Fruit fly (Drosophila melanogaster): ENCODE results near the gene Nelf-A.
A peak's percentile ranks its signal among the peaks of the same experiment; 100 is the strongest.

Nelf-A gene

DNA sequence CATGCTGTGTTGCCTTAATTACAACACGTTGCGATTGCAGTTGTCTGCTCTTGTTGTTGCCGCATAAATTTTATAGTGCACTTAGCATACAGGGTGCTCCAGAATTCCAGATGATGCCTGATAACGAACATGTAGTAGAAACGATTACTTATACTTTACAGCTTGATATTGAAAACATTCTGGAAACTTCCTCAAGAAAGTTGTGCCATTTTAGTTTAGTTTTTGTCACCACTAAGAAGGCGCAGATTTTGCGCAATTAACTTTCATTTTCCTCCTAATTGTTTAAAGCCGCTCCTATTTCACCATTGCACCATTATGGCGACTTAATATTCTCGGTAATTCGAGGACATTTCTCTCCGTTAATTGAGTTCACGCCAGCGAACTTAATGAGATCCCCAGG, 31.2 kb upstream of the Nelf-A start:
- TF ChIP-seq CG17801 (GFP tag; optimal IDR thresholded peaks at IDR 0.05; ENCODE audit: partially characterized antibody), result no peak

DNA sequence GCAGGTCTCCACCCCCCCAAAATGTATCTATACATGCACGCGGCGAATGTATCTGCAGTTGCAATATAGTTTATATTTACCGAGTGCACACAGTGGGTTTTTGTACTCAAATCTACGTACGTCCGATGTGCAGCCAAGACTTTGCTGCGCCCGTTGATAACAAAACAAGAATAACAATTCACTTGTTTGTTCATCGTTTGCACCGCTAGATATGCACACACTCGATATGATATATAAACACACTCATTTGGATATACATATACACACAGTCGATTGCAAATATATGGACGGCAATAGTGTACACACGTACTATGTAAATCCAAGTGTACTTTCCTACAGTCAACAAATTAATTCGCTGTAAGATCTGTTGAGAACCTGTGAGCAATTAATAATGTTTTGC, 29.8 kb upstream of the Nelf-A start:
- no peak for TF ChIP-seq CG17801 (GFP tag; optimal IDR thresholded peaks at IDR 0.05; ENCODE audit: partially characterized antibody)

DNA sequence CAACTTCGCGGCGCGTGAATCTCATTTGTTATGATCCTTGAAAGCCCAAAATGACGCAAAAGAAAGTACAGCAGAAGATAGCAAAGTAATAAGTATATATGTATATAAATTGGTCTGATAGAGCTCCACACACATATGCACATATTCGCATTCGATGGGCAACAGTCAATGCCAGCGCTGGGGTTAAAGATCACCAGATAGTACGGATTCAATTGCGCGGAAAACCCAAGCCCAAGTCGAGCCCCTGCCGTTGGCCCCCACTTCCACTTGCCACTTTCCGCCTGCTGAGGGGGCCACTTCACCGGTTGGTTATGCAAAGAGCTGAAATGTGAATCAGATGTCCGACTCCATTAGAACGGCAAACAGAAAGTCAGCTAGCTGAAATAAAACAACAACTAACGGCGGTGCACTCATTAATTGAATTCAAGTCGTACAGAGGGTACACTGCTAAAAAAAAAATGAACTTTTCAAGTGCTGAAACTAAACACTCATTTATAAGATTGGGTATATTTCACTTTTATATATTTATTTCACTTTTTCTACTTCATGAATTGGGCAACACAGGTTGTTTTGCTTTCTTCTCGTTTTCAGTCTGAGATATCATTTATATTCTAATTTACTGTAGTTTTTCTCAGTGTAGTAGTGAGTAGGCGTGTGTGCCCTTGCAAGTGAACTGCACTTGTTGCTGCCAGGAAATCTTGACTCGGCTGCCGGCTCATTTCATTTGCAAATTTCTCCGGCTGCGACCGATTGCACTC, 28.1 kb upstream of the Nelf-A start:
- TF ChIP-seq CG17801 (GFP tag; optimal IDR thresholded peaks at IDR 0.05; ENCODE audit: partially characterized antibody), result no peak

DNA sequence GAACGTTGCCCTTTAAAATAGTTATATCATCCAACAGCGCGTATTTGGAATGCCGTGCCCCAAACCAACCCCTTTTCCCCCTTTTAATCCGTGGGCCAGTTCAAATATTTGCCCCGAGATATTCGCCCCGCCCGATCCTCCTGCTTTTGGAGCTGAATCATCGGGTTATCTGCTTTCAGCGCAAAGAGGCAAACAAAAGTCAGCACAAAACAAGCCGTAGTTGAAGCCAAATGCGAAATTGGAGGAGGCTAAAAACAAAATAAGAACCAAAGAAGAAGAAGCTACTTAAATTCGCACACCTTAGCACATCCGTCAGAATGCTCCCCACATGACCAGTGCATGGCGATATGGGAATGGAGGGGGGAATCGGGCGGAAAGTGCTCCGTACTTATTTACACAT, 25.9 kb upstream of the Nelf-A start:
- peak; percentile 39 for TF ChIP-seq CG17801 (GFP tag; optimal IDR thresholded peaks at IDR 0.05; ENCODE audit: partially characterized antibody)

DNA sequence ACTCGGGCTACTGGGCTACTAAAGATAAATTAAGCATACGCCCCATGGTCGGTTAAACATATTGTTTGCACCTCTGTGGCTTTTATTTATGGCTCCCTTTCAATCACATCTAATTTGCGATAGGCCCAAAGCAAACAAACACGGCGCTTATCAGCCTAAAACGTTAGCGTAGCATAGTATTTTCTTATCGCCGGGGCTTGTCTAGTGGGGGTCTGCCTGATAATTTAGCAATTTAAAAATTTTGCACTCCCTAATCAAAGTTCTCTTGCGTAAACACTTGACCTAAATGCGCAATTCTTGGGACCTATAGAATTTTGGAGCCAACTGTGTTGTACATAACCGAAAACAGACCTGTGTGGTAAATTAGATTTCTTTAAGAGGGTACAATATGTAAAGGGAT, 25.4 kb upstream of the Nelf-A start:
- TF ChIP-seq CG17801 (GFP tag; optimal IDR thresholded peaks at IDR 0.05; ENCODE audit: partially characterized antibody), result no peak

DNA sequence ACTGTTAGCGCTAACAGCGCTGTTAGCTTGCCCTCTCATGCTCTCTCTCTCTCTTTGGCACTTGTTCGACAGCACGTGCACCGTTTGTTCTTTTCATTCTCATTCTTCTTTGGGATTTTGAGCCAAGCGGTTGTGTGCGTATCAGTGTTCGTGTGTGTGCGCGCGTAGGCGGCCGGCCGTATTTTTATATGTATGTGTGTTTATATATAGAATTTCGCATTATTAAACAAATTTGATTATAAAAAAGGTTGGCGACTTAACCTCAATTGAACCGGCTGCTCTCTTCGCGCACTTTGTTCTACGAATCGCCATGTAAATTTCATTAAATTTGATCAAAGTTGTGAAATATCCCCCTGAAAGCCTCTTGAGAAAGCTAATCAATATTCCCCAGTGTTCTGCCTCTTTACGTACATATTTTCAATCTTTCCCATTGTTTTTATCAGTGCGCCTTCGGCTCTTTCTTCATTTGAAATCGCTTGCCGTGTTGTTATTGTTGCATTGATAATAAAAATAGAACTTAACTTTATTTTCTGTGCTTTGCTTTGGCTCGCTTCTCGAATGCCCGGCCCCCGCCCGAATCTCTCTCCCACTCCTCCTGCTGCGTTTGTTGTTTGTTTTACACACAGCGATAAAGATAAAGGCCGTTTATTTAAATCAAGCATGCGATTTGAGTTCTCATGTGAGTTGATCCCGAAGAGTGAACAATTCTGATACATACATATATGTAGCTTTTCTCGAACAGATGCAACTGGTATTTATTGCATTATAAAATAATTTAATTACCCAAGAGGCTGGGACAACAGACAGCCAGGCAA, 24.2 kb upstream of the Nelf-A start:
- TF ChIP-seq CG17801 (GFP tag; optimal IDR thresholded peaks at IDR 0.05; ENCODE audit: partially characterized antibody), result no peak

DNA sequence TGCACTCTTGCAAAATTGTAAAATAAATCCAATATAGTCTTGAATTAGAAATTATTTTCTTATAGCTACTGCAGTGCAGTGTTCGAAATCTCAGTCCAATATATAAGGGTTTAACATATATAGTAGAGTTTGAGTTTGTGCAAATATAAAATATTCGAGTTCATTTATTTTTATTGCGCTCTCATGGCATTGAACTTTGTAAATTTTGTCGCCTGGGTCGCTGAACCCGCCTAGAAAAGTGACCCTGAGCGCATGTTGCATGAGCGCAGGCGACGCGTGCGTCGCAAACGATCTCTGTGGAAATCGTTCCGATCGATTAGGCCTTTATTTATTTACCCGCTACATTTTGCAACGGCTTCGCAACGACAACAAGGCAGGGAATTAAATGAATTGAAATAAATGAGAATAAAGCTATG, 23.5 kb upstream of the Nelf-A start:
- no peak for TF ChIP-seq CG17801 (GFP tag; optimal IDR thresholded peaks at IDR 0.05; ENCODE audit: partially characterized antibody)

DNA sequence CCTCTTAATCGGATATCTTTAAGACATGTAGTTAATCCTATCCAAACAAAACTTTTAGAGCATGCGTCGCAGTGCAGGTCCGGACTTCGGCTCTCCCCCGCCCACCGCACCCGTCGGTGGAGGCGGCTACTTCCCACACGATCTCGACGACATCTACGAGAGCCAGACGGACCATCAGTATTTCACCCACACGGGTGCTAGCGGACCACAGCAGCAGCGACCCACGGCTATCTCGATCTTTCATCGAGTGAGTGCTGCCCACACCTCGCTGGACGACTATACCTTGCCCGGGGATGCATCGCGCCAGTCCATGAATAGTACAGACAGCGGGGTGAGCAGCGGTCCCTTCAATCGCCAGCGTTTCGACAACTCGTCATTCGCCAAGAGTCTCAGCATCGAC, 21.9 kb upstream of the Nelf-A start:
- TF ChIP-seq CG17801 (GFP tag; optimal IDR thresholded peaks at IDR 0.05; ENCODE audit: partially characterized antibody), result no peak

DNA sequence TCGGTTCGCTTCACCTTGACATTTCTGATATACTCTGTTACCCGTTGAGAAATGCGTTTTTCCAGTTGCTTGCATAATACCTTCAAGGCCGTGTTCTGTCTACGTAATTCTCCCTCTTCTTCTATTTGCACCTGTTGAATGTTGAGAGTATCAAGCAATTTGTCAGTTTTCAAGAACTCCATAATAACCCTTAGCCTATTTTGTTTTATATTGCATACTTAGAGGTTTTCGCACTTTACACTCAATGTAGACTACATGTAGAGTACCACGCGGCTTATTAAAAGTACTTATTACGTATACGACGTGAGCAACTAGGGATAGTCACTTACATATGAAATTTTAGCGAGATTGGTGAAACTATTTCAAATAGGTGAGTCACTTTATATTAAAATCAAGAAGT, 20.4 kb upstream of the Nelf-A start:
- peak; percentile 16 for TF ChIP-seq CG17801 (GFP tag; optimal IDR thresholded peaks at IDR 0.05; ENCODE audit: partially characterized antibody)

DNA sequence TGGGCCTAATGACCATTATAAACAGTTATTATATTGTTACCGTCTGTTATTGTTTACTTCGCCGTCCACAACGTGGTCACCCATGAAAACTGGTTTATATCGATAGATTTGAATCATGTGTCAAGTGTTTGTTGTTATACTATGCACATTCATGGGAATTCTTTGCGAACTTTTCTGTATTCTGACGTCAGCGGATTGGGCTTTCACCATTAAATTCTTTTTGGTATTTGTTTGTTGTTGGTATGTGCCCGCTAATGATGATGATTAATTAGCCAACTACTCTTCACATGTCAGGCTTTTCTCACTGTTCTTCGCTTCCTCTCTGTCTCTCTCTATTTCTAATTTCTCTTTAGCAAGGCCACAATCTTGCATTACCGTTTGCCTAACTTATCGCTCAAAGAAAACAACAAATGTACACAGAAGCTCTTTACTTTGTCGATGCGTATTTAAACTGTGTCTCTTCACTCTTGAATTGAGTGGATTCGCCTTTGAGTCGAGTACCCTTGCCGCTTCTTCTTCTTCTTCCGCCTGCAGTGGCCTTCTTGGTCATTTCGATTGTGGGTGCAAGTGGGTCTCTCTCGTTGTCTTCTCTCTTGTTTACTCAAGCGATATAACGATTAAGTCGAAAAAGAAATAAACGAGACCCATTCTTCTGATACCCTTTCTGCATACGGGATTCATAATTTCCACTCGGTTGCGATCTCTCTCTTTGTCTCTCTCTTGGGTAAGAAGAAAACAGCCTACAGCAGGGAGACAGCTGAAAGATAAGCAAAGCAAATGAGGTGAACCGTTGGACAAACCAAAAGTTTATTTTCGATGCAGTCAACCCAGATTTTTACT, 19.6 kb upstream of the Nelf-A start:
- TF ChIP-seq CG17801 (GFP tag; optimal IDR thresholded peaks at IDR 0.05; ENCODE audit: partially characterized antibody), result no peak

DNA sequence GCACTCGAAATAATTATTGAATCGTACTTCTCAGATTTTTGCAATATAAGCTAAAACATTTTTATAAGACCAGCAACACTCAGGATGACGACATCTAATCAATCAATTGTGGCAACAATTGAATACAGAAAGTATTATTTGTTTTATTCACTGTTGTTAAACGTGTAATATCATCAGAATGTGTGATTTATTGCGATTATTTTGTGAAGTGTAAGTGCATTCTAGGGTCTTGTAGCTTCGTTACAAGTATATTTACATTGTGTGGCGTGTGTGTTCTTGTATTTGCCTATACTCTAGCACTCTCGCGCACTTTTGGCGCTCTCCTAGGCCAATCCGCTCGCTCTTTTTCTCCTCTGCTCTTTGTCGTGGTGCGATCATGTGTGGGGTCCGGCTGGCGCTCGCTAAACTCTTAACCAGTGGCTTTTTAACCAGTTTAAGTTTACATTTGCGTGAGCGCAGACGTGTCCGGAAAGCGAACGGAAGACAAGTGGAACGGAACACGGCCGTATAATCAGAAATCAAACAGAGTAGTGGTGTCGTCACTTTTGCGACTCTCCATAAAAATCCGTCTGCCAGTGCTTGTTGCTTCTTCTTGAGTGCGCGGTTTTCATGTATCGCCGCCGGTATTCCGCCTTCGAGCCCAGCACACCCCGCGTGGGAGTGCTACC, 18.9 kb upstream of the Nelf-A start:
- TF ChIP-seq CG17801 (GFP tag; optimal IDR thresholded peaks at IDR 0.05; ENCODE audit: partially characterized antibody), result peak; percentile 90

DNA sequence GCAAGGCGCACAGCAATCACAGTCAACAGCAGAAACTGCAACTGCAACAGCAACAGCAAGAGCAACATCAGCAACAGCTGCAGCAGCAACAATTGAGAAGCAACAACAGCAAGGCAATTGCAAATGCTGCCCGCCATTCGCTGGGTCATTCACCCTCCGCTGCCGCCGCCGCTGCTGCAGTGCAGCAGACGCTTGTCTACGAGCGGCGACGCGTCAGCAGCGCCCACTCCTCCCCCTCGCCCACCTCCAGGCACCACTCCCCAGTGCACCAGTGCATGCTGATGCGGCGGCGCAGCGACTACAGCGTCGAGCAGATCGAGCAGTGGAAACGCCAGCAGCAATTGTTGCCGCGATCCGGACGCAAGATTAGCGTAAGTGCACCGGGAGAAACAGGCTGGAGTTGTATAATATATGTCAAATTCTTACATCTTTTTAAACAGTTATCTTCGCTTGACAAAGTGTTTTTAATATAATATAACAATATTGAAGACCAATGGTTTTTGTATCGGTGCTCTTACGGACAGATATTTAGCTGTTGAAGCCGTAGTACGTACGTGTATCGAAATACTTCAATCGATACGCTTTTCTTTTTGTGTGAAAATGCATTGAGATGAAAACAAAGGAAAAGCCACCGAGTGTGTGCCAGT, 17.7 kb upstream of the Nelf-A start:
- TF ChIP-seq CG17801 (GFP tag; optimal IDR thresholded peaks at IDR 0.05; ENCODE audit: partially characterized antibody), result no peak

DNA sequence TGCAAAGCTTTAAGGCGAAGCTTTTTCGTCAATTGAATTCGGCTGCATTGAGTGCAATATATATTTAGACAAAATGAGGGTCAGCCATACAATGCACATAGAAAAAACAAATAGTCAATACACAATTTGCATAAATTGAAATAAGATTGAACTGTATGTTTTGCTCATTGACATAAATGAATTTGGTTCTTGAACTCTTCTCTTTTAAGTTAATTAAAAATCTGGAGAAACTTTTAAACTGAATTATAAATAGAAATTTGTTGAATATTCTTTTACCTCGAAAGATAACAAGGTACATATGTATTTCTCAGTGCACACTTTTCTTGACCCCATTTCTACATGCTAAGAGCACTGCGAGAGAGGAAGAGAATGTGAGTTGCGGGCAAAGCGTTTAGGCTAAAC, 17.2 kb upstream of the Nelf-A start:
- TF ChIP-seq CG17801 (GFP tag; optimal IDR thresholded peaks at IDR 0.05; ENCODE audit: partially characterized antibody), result no peak

DNA sequence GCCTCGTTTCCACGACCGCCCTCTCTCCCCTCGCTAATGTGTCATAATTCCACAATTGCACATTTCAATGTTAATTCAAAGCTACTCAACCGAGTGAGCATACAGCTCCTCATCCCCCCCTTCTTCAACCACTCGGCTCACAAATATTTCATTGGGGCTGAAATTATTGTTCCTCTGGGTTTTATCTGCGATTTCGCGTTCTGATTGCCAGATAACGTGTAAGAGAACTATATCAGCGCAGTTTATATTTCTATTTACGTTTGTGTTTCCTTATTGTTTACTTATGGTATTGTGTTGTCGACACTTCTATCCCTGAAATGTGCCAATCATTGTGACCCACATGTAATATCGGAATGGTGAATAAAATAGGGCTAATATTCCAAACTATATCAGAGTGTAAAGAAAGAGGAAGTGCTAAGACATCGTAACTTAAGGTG, 16.7 kb upstream of the Nelf-A start:
- no peak for TF ChIP-seq CG17801 (GFP tag; optimal IDR thresholded peaks at IDR 0.05; ENCODE audit: partially characterized antibody)
